Worm (Caenorhabditis elegans) whole organism, midembryonic: Measurements from ENCODE around the gene frpr-11.

Source experiments
- T22C8.4 ChIP-seq: fragments of 200-800 bp; sonication (Bioruptor generic); IDR thresholded peaks from 2 replicates; pipeline ENCODE4 v1.3.6; 2022; ENCODE audit warnings: missing genetic modification characterization, missing compliant biosample characterization
- cog-1 ChIP-seq: sonication (generic microtip); optimal IDR thresholded peaks from 2 replicates; lab custom pipeline; 2016; ENCODE audit warnings: missing genetic modification characterization, missing compliant biosample characterization
- flt-1 ChIP-seq: fragments of 200-800 bp; sonication (Bioruptor generic); IDR thresholded peaks from 2 replicates; pipeline ENCODE4 v1.3.6; 2022; ENCODE audit warnings: missing genetic modification characterization, missing compliant biosample characterization
- klf-2 ChIP-seq: fragments of 200-800 bp; sonication (Bioruptor generic); conservative IDR thresholded peaks from 2 replicates; pipeline ENCODE4 v1.3.6; 2022; ENCODE audit warnings: missing genetic modification reagents, missing genetic modification characterization, missing compliant biosample characterization
- med-1 ChIP-seq: sonication (generic microtip); optimal IDR thresholded peaks from 2 replicates; lab custom pipeline; 2017; ENCODE audit warnings: missing genetic modification characterization, mild to moderate bottlenecking, missing compliant biosample characterization, antibody characterized with exemption, missing genetic modification reagents; ENCODE audit not compliant: insufficient read depth
- ref-1 ChIP-seq: fragments of 200-800 bp; sonication (Bioruptor generic); conservative IDR thresholded peaks from 2 replicates; pipeline ENCODE4 v1.3.6; 2022; ENCODE audit warnings: missing genetic modification reagents, missing genetic modification characterization, missing compliant biosample characterization
- tab-1 ChIP-seq: fragments of 200-800 bp; sonication (Bioruptor generic); IDR thresholded peaks from 2 replicates; pipeline ENCODE4 v1.3.6; 2022; ENCODE audit warnings: missing genetic modification characterization, missing compliant biosample characterization
- ztf-23 ChIP-seq: fragments of 200-800 bp; sonication (Bioruptor generic); IDR thresholded peaks from 2 replicates; pipeline ENCODE4 v1.3.6; 2022; ENCODE audit warnings: missing genetic modification reagents, missing genetic modification characterization, missing compliant biosample characterization
- ztf-29 ChIP-seq: fragments of 200-800 bp; sonication (Bioruptor generic); IDR thresholded peaks from 2 replicates; pipeline ENCODE4 v1.3.6; 2022; ENCODE audit warnings: missing genetic modification reagents, missing genetic modification characterization, missing compliant biosample characterization

Gene frpr-11

DNA sequence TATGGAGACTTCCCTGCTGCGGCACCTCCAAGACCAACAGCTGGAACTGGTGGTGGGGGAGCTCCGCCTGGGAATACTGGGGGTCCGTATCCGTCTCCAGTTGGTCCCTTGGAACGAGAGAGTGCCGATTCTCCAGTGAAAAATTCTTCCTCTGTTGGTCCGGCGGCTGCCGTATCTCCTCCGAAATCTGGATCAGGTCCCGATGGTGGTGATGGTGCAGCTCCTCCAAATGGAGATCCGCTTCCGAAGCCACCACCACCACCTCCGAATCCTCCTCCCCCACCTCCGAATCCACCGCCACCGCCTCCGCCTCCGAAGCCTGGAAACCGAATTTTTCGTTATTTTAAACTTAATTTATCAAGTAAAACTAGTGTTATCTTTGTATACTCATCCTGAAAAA is 33.4 kb downstream of the frpr-11 start:
- TF ChIP-seq ref-1 (GFP tag; lab: Robert Waterston, UW), result no peak
- TF ChIP-seq med-1, result no peak
- no peak for TF ChIP-seq cog-1 (tag; lab: Kevin White, UChicago)
- TF ChIP-seq ztf-23, result no peak
- TF ChIP-seq flt-1 (GFP tag; lab: Robert Waterston, UW), result no peak
- TF ChIP-seq ztf-29 (GFP tag; lab: Robert Waterston, UW), result no peak
- no peak for TF ChIP-seq klf-2 (GFP tag; lab: Robert Waterston, UW)
- no peak for TF ChIP-seq T22C8.4 (GFP tag; lab: Robert Waterston, UW)
- TF ChIP-seq tab-1 (GFP tag; lab: Robert Waterston, UW), result no peak

DNA sequence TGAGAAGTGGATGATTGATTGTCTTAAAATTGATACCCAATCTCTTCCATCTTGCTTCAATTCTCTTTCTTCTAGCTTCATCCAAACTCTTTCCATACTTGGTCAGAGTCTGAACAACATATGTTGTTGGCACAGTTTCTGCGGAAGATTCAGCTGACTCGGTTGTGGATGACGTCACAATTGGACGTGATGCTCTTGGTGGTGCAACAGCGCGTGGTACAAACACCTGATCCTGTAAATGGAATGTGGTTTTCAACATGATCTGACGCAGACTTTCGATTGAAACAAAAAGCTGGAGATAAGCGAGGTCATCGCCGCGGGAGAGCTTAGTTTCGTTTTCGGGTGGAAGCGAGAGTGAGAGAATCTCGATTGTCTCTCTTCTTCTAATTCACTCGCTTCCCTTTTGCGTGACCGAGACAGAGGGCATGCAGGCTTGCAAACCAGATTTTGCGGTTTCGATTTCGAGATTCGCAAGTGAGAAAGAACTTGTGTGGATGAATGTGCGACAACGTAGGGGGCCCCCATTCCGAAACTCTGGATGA is 35.5 kb downstream of the frpr-11 start:
- TF ChIP-seq med-1 (no peak), ref-1 (GFP tag; lab: Robert Waterston, UW) (no peak), ztf-23 (no peak), klf-2 (GFP tag; lab: Robert Waterston, UW) (no peak), flt-1 (GFP tag; lab: Robert Waterston, UW) (no peak), T22C8.4 (GFP tag; lab: Robert Waterston, UW) (no peak), ztf-29 (GFP tag; lab: Robert Waterston, UW) (no peak), cog-1 (tag; lab: Kevin White, UChicago) (no peak), tab-1 (GFP tag; lab: Robert Waterston, UW) (no peak)

DNA sequence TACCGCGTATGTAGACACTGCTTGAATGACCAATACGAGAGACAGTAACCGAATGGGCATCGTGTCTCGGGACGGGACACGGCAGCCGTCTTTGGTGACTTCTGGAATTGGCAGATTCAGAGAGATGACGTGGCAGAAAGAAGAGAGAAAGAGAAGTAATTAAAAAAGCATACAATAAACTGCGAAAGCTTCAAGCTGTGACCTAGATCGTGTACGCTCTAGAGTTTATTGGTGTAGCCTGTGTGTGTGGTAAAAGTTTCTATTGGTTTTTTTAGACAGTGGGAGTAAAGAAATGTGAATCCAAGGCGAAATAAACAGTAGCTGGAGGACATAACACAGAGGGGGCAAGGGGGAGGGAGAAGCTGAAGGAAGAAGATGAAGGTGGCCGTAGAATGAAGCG is 37.0 kb downstream of the frpr-11 start, which contains the start of gene T19A5.3:
Gene T19A5.3 (minus strand): TSS at position 101 of the 400 bp plus-strand sequence.
- TF ChIP-seq ztf-29 (GFP tag; lab: Robert Waterston, UW), result no peak
- no peak for TF ChIP-seq med-1
- no peak for TF ChIP-seq tab-1 (GFP tag; lab: Robert Waterston, UW)
- TF ChIP-seq cog-1 (tag; lab: Kevin White, UChicago), result no peak
- TF ChIP-seq klf-2 (GFP tag; lab: Robert Waterston, UW), result no peak
- no peak for TF ChIP-seq ref-1 (GFP tag; lab: Robert Waterston, UW)

DNA sequence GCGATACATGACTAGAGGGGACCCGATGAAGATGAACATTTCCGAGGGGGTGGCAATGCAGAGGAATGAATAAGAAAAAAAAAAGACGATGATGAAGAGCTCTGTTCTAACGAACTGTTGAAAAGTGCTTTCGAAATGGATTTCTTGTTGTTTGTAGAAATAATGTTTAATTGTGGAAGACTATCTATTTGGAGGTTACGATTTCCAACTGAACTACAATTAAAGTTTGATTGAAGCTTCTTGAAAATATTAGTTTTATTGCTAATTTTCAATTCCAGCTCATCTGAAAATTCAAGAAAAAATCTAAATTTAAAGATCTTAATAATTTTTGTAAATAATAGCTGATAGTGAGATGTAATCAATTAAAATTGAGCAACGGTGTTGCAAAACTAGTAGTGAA is 37.5 kb downstream of the frpr-11 start:
- TF ChIP-seq ztf-23 (no peak), flt-1 (GFP tag; lab: Robert Waterston, UW) (no peak), T22C8.4 (GFP tag; lab: Robert Waterston, UW) (no peak), ref-1 (GFP tag; lab: Robert Waterston, UW) (no peak), klf-2 (GFP tag; lab: Robert Waterston, UW) (no peak), tab-1 (GFP tag; lab: Robert Waterston, UW) (no peak), ztf-29 (GFP tag; lab: Robert Waterston, UW) (no peak), cog-1 (tag; lab: Kevin White, UChicago) (no peak), med-1 (no peak)

DNA sequence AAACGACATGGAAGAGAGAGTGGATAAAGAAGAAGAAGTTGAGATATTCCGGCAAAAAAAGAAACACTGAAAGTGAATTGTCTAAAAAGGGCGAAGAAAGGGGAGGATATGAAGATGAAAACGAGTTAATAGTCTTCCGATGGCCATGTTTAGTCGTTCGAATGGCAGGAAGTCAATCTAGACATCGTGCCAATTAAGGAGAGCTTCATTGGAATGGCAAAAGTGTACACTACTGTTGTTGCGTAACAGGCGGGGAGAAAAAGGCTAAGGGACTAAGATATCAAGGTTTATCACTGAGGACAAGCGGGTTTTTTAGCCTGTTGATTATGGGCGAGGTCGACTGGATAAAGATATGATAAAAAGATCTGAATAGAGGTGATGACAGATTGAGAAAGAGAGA is 39.1 kb downstream of the frpr-11 start:
- no peak for TF ChIP-seq klf-2 (GFP tag; lab: Robert Waterston, UW)
- TF ChIP-seq ref-1 (GFP tag; lab: Robert Waterston, UW), result no peak
- TF ChIP-seq T22C8.4 (GFP tag; lab: Robert Waterston, UW), result no peak
- no peak for TF ChIP-seq tab-1 (GFP tag; lab: Robert Waterston, UW)
- TF ChIP-seq ztf-23, result no peak

DNA sequence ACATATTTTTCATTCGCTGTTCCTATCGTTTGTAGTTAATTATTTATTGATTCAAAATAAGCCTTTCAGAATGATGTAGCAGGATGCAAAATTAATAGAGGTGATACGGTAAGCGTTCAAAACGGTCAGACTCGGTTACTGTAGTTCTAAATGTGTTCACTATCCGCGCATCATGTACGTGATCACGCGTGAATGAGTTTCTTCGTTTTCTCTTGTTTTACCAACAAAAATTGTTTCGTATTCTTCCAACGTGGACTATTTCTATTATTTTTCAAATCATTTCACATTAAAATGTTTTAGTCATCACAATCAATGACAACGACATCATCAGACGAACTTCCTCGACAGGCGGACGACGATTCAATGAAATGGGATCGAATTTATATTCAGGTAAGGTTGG is 40.5 kb downstream of the frpr-11 start, which contains the start of gene gck-1:
Gene gck-1 (plus strand): TSS at position 301 of the 400 bp plus-strand sequence.
- TF ChIP-seq T22C8.4 (GFP tag; lab: Robert Waterston, UW), result no peak
- no peak for TF ChIP-seq tab-1 (GFP tag; lab: Robert Waterston, UW)
- TF ChIP-seq med-1, result no peak
- TF ChIP-seq ztf-23, result no peak
- TF ChIP-seq klf-2 (GFP tag; lab: Robert Waterston, UW), result no peak
- no peak for TF ChIP-seq flt-1 (GFP tag; lab: Robert Waterston, UW)

DNA sequence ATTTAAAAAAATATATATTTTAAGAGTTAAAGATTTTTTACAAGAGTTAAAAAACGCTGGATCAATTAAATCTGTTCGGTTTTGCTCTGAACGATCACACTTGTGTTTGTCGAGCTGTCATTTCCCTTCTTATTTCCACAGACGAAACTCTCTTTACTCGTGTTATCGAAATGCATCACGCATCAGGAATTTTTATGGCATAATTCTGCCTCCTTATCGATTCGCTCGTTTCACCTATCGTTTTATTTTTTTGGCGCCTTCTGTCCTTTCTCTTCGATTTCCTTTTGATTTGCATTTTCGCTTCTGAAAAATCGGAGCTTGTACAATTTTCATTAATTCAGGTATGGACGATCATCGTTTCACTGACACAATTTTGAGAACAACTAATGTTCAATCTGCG is 41.4 kb downstream of the frpr-11 start:
- no peak for TF ChIP-seq tab-1 (GFP tag; lab: Robert Waterston, UW)
- no peak for TF ChIP-seq cog-1 (tag; lab: Kevin White, UChicago)
- no peak for TF ChIP-seq med-1
- no peak for TF ChIP-seq ref-1 (GFP tag; lab: Robert Waterston, UW)
- no peak for TF ChIP-seq ztf-29 (GFP tag; lab: Robert Waterston, UW)

DNA sequence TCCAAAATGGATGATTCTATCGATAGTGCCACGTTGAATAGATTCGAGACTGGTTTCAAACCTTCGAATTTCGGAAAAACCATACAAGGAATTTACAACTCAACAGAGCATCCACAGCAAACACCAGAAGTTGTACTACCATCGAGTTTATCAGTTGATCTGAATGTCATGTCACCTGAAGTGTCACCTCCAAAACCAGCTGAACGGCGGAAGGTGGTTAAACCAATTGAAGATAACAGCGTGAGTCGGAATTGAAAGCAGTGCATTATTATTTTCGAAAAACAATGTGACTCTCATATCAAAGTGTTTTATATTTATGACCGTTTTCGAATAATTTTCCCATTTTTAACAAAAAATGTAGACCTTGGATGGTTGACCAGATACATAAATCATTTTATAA is 42.0 kb downstream of the frpr-11 start:
- TF ChIP-seq flt-1 (GFP tag; lab: Robert Waterston, UW), result no peak

DNA sequence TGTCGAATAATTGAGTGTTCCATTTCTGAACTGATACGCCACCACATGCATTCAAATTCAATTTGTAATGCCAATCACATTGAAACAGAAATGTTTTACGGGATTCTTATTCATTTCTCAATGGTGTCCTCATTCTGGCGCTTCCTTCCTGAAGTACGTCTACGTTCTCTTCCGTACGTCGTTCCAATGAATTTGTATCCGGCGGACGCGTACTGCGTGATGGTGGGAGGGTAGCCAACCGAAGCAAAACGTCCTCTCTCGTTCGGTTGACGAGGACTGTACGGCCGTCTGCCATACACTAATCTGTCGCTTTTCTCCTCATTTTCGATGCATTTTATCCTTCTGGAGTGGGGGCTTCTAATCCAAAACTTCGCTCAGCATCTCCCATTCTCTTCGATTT is 42.9 kb downstream of the frpr-11 start:
- TF ChIP-seq cog-1 (tag; lab: Kevin White, UChicago), result no peak
- TF ChIP-seq tab-1 (GFP tag; lab: Robert Waterston, UW), result no peak
- no peak for TF ChIP-seq ref-1 (GFP tag; lab: Robert Waterston, UW)
- TF ChIP-seq med-1, result no peak
- no peak for TF ChIP-seq flt-1 (GFP tag; lab: Robert Waterston, UW)
- no peak for TF ChIP-seq ztf-29 (GFP tag; lab: Robert Waterston, UW)
- no peak for TF ChIP-seq T22C8.4 (GFP tag; lab: Robert Waterston, UW)
- TF ChIP-seq klf-2 (GFP tag; lab: Robert Waterston, UW), result no peak
- no peak for TF ChIP-seq ztf-23

DNA sequence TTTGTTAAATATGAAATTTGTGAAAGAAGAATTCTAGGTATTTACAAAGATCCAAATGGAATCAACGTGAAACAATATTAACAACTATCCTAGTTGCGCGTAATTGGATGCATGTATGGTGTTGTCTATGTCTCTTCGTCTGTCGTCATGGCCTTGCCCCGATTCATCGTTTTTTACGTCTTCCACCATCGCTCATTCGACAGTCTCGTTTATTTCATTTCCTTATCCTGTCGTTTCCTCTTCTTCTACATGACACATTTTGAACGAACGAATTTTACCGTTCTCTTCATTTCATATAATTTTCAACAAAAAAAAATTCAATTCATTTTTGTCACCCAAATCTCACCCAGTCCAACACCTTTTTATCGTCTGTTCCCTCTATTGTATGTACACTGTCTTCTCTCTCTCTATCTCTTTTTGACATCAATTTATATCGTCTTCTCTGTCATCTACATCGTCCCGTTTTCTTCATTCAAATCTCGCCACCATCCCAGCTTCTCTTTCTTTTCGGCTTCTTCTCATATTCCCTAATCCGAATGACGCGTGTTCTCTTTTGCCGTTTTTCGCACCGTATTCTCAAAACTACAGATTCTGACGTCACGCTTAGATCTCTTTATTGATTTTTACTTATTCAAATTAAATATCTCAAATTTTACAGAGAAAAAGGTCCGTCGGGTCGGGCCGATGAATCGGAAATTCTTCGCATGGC is 49.5 kb downstream of the frpr-11 start, which contains the start of gene ttc-17:
Gene ttc-17 (plus strand): TSS at position 659 of the 709 bp plus-strand sequence.
- TF ChIP-seq tab-1 (GFP tag; lab: Robert Waterston, UW), result no peak
- no peak for TF ChIP-seq klf-2 (GFP tag; lab: Robert Waterston, UW)
- TF ChIP-seq ztf-23, result no peak
- TF ChIP-seq med-1, result no peak
- TF ChIP-seq ref-1 (GFP tag; lab: Robert Waterston, UW), result no peak
- 0 out of 2 replicates have a peak, but pooled peaks have one; percentile 12 for TF ChIP-seq T22C8.4 (GFP tag; lab: Robert Waterston, UW)
- peak; percentile 69; the same call in 1 of the 2 replicates for TF ChIP-seq ztf-29 (GFP tag; lab: Robert Waterston, UW)
- no peak for TF ChIP-seq flt-1 (GFP tag; lab: Robert Waterston, UW)
- TF ChIP-seq cog-1 (tag; lab: Kevin White, UChicago), result no peak
